Worm (Caenorhabditis elegans) whole organism, late embryonic: ENCODE measurements around the gene obr-2.

Source experiments
- C08G9.2 ChIP-seq: sonication (generic microtip); optimal IDR thresholded peaks from 2 replicates; lab custom pipeline; 2016; ENCODE audit warnings: mild to moderate bottlenecking, missing genetic modification characterization, moderate library complexity, missing compliant biosample characterization
- C38D4.7 ChIP-seq: fragments of 200-800 bp; sonication (Bioruptor generic); optimal IDR thresholded peaks from 2 replicates; lab custom pipeline; 2018; ENCODE audit warnings: mild to moderate bottlenecking, missing genetic modification characterization, moderate library complexity, missing compliant biosample characterization
- F13H6.1 ChIP-seq: sonication (generic microtip); optimal IDR thresholded peaks from 2 replicates; lab custom pipeline; 2016; ENCODE audit warnings: missing genetic modification characterization, missing compliant biosample characterization
- T23F11.4 ChIP-seq: fragments of 200-800 bp; sonication (Bioruptor generic); optimal IDR thresholded peaks from 2 replicates; lab custom pipeline; 2018; ENCODE audit warnings: mild to moderate bottlenecking, missing genetic modification characterization, missing compliant biosample characterization
- ahr-1 ChIP-seq: sonication (generic microtip); optimal IDR thresholded peaks from 2 replicates; lab custom pipeline; 2016; ENCODE audit warnings: missing genetic modification characterization, missing compliant biosample characterization
- ceh-14 ChIP-seq: sonication (generic microtip); optimal IDR thresholded peaks from 2 replicates; lab custom pipeline; 2016; ENCODE audit warnings: missing genotype, missing genetic modification characterization, missing compliant biosample characterization
- ceh-18 ChIP-seq: sonication (generic microtip); optimal IDR thresholded peaks from 2 replicates; lab custom pipeline; 2016; ENCODE audit warnings: missing genetic modification characterization, missing compliant biosample characterization
- ceh-19 ChIP-seq: fragments of 200-800 bp; sonication (Bioruptor generic); optimal IDR thresholded peaks from 2 replicates; lab custom pipeline; 2018; ENCODE audit warnings: mild to moderate bottlenecking, missing genetic modification characterization, missing compliant biosample characterization
- ceh-22 ChIP-seq: sonication (generic microtip); optimal IDR thresholded peaks from 2 replicates; lab custom pipeline; 2017; ENCODE audit warnings: missing biosample characterization, missing genetic modification characterization
- ceh-45 ChIP-seq: fragments of 200-800 bp; sonication (Bioruptor generic); IDR thresholded peaks from 2 replicates; pipeline ENCODE4 v1.3.6; 2022; ENCODE audit warnings: missing genetic modification reagents, missing genetic modification characterization, missing compliant biosample characterization
- ceh-48 ChIP-seq: sonication (generic microtip); optimal IDR thresholded peaks from 2 replicates; lab custom pipeline; 2016; ENCODE audit warnings: missing genetic modification characterization, inconsistent platforms, missing compliant biosample characterization
- dmd-4 ChIP-seq: sonication (generic microtip); optimal IDR thresholded peaks from 2 replicates; lab custom pipeline; 2016; ENCODE audit warnings: borderline replicate concordance, missing genetic modification characterization, missing compliant biosample characterization
- dve-1 ChIP-seq: sonication (generic microtip); optimal IDR thresholded peaks from 2 replicates; lab custom pipeline; 2017; ENCODE audit warnings: antibody characterized with exemption, mild to moderate bottlenecking, missing genetic modification characterization, missing compliant biosample characterization
- elt-2 ChIP-seq: sonication (generic microtip); optimal IDR thresholded peaks from 2 replicates; lab custom pipeline; 2016; ENCODE audit warnings: missing genetic modification reagents, missing genetic modification characterization, missing compliant biosample characterization
- elt-4 ChIP-seq: sonication (generic microtip); optimal IDR thresholded peaks from 2 replicates; lab custom pipeline; 2016; ENCODE audit warnings: missing genetic modification characterization, missing compliant biosample characterization
- fax-1 ChIP-seq: sonication (generic microtip); optimal IDR thresholded peaks from 2 replicates; lab custom pipeline; 2016; ENCODE audit warnings: missing genotype, missing genetic modification characterization, missing compliant biosample characterization
- fkh-10 ChIP-seq: fragments of 150-350 bp; optimal IDR thresholded peaks from 2 replicates; lab custom pipeline; 2014; ENCODE audit warnings: missing biosample characterization, missing genetic modification reagents, missing genetic modification characterization
- gmeb-2 ChIP-seq: sonication (generic microtip); optimal IDR thresholded peaks from 2 replicates; lab custom pipeline; 2016; ENCODE audit warnings: missing genetic modification characterization, inconsistent platforms, missing compliant biosample characterization
- hlh-13 ChIP-seq: fragments of 200-800 bp; sonication (Bioruptor generic); optimal IDR thresholded peaks from 2 replicates; lab custom pipeline; 2018; ENCODE audit warnings: mild to moderate bottlenecking, missing genetic modification characterization, missing compliant biosample characterization
- hlh-30 ChIP-seq: sonication (generic microtip); optimal IDR thresholded peaks from 2 replicates; lab custom pipeline; 2017; ENCODE audit warnings: antibody characterized with exemption, missing genetic modification characterization, missing compliant biosample characterization; ENCODE audit not compliant: insufficient read depth
- hlh-8 ChIP-seq: sonication (generic microtip); optimal IDR thresholded peaks from 2 replicates; lab custom pipeline; 2016; ENCODE audit warnings: missing genotype, missing genetic modification characterization, missing compliant biosample characterization
- lim-6 ChIP-seq: sonication (generic microtip); optimal IDR thresholded peaks from 2 replicates; lab custom pipeline; 2016; ENCODE audit warnings: missing genetic modification characterization, missing compliant biosample characterization
- lin-11 ChIP-seq: fragments of 200-800 bp; sonication (Bioruptor generic); optimal IDR thresholded peaks from 2 replicates; lab custom pipeline; 2018; ENCODE audit warnings: mild to moderate bottlenecking, missing genetic modification characterization, missing compliant biosample characterization
- madf-2 ChIP-seq: sonication (generic microtip); optimal IDR thresholded peaks from 2 replicates; lab custom pipeline; 2017; ENCODE audit warnings: missing genetic modification characterization, missing compliant biosample characterization
- nfya-1 ChIP-seq: sonication (generic microtip); optimal IDR thresholded peaks from 2 replicates; lab custom pipeline; 2017; ENCODE audit warnings: missing genetic modification characterization, mild to moderate bottlenecking, missing compliant biosample characterization, antibody characterized with exemption, moderate library complexity
- pag-3 ChIP-seq: sonication (generic microtip); optimal IDR thresholded peaks from 2 replicates; lab custom pipeline; 2016; ENCODE audit warnings: missing compliant biosample characterization, missing genetic modification characterization, borderline replicate concordance
- pha-2 ChIP-seq: sonication (generic microtip); optimal IDR thresholded peaks from 2 replicates; lab custom pipeline; 2017; ENCODE audit warnings: mild to moderate bottlenecking, missing genetic modification characterization, missing compliant biosample characterization
- pros-1 ChIP-seq: fragments of 150-350 bp; optimal IDR thresholded peaks from 2 replicates; lab custom pipeline; 2014; ENCODE audit warnings: missing biosample characterization, missing genetic modification reagents, missing genetic modification characterization
- ref-2 ChIP-seq: sonication (generic microtip); optimal IDR thresholded peaks from 2 replicates; lab custom pipeline; 2016; ENCODE audit warnings: missing genetic modification characterization, missing compliant biosample characterization
- sdc-2 ChIP-seq: sonication (generic microtip); optimal IDR thresholded peaks from 2 replicates; lab custom pipeline; 2016; ENCODE audit warnings: missing genotype, missing genetic modification characterization, missing compliant biosample characterization
- syd-9 ChIP-seq: sonication (generic microtip); optimal IDR thresholded peaks from 2 replicates; lab custom pipeline; 2016; ENCODE audit warnings: mild to moderate bottlenecking, missing genetic modification characterization, moderate library complexity, missing compliant biosample characterization
- unc-55 ChIP-seq: sonication (generic microtip); optimal IDR thresholded peaks from 2 replicates; lab custom pipeline; 2017; ENCODE audit warnings: missing biosample characterization, missing genetic modification reagents, missing genetic modification characterization
- zip-5 ChIP-seq: sonication (generic microtip); optimal IDR thresholded peaks from 2 replicates; lab custom pipeline; 2016; ENCODE audit warnings: missing genetic modification characterization, missing compliant biosample characterization
- ztf-16 ChIP-seq: sonication (generic microtip); optimal IDR thresholded peaks from 2 replicates; lab custom pipeline; 2017; ENCODE audit warnings: missing genetic modification characterization, missing compliant biosample characterization

obr-2 gene

DNA sequence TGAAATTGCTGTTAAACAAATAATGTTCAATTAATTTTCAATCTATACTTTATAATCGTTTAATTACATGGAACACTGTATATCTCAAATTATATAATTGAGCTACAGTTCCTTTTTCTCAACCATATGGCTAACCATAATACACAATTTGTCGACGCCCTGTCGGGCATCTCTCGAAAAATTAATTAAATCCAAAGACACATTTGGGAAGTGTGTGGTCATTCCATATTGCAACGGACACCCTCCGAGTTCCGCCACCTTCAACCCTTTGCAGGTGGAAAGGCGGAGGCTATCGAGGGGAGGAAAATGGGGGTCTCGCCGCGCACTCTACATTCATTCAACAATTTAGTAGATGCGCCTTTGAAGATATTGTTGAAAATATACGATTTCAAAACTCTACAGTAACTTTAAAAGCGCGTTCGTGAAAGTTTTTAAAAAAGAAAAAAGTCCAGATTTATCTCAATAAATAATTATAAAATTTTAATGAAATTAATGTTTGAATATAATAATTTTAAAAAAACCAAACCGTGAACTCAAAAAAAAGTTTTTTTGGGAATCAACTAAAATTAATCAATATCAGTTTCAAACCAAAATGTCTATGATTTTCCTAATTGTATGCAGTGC is 14.9 kb upstream of the obr-2 start, which contains the start of gene F14H8.8 (continued):
- TF ChIP-seq C08G9.2: no peak

DNA sequence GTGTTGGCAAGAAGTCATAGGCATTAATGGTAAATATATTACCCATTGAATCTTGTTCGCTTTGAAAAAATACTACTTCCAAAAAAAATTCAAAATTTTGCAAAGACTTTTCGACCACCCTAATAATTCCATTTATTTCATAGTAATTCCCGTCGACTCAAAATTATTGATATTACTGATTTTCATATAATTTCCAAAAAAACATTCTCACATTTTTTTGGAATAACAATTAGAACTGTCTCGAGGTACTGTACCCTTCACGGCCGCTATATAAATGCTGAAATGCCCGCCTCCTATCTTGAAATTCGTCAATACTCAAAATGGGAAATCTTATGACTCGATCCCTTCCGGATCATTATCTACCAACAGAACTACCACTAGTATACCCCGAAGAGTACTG is 9.5 kb upstream of the obr-2 start, which contains the start of gene F14H8.4:
TSS of gene F14H8.4 (plus strand) at position 301 of the 400 bp plus-strand sequence.
- no peak for TF ChIP-seq hlh-8
- no peak for TF ChIP-seq gmeb-2 (tag; lab: Kevin White, UChicago)
- no peak for TF ChIP-seq hlh-30 (tag; lab: Kevin White, UChicago)
- TF ChIP-seq ceh-18 (tag; lab: Kevin White, UChicago): no peak
- TF ChIP-seq dve-1: no peak

DNA sequence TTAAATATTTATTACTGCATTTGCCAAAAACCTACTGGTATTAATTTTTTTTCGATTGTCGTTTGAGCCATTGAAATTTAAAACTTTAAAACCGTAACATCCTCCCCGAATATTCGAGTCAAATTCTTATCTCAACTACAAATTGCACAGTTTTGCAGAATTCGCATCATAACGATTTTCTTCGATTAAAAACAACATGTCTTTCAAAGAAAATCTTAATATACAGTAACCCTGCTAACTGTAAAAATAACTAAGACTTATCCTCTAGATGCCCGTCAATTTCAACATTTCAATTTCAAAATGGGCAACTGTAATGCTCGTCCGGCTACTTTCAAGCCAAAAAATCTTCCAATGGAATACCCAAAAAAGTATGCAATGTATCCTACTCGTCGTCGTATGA is 6.7 kb upstream of the obr-2 start, which contains the start of gene F14H8.5:
TSS of gene F14H8.5 (plus strand) at position 301 of the 400 bp plus-strand sequence.
- TF ChIP-seq unc-55 (GFP tag; lab: Kevin White, UChicago) (no peak), ceh-14 (tag; lab: Kevin White, UChicago) (no peak), ref-2 (tag; lab: Kevin White, UChicago) (no peak), hlh-30 (tag; lab: Kevin White, UChicago) (no peak), ceh-19 (no peak), gmeb-2 (tag; lab: Kevin White, UChicago) (no peak), C38D4.7 (GFP tag; lab: Kevin White, UChicago) (no peak), sdc-2 (tag; lab: Kevin White, UChicago) (no peak), pha-2 (tag; lab: Kevin White, UChicago) (no peak), ahr-1 (tag; lab: Kevin White, UChicago) (no peak)

DNA sequence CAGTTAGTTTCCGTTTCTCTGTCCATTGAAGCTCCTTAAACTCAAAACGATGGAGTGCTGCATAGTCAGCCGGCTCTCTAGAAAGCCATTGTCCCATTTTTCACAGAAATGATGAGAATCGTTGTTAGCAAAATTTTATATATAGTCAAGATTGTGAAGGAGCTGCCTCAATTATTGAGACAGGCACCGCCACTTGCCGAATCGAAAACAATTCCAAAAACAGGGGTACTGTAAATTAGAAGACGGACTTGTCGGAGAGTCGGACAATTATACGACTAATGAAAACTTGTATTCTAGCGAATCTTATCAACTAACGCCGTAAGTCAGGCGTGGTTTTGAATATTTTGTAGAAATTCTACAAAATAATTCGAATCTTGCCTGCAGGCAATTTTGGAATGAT is 6.2 kb upstream of the obr-2 start, which contains the start of gene F14H8.2:
TSS of gene F14H8.2 (minus strand) at position 101 of the 400 bp plus-strand sequence.
- no peak for TF ChIP-seq hlh-13 (GFP tag; lab: Kevin White, UChicago)
- TF ChIP-seq zip-5 (tag; lab: Kevin White, UChicago): no peak
- TF ChIP-seq pros-1 (tag; lab: Kevin White, UChicago): no peak
- TF ChIP-seq hlh-8: no peak
- no peak for TF ChIP-seq dmd-4 (tag; lab: Kevin White, UChicago)
- TF ChIP-seq elt-2 (tag; lab: Kevin White, UChicago): no peak
- no peak for TF ChIP-seq ztf-16 (tag; lab: Kevin White, UChicago)
- no peak for TF ChIP-seq nfya-1 (tag; lab: Kevin White, UChicago)

DNA sequence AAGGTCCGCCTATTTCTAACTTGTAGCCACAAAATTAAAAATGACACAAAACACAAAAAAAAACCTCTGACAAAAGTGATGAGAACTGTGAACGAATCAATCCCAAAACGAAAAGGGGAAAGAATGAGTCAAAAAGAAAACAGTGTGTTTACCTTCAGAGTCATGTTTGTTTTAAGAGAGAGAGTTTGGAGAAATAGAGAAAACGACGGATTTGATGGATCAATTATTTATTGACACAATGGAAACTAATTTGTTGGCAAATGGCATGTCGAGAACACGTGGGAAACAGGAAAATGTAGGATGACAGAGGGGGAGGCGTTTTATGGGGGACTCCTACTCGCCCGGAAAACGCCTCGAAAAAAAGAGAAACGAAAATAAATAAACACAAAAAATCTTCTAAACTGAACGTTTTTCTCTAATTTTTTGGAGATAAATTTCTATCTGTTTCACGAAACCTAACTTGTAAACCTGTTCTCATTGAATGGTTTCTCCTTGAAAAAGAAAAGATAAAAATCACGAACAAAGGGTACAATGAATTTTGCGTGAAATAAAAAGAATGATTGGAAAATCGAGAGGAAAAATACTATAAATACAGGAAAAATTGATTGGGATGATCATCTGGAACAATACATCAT is 2.8 kb upstream of the obr-2 start:
- TF ChIP-seq T23F11.4 (GFP tag; lab: Kevin White, UChicago) (no peak), F13H6.1 (tag; lab: Kevin White, UChicago) (no peak), syd-9 (tag; lab: Kevin White, UChicago) (no peak), ceh-45 (GFP tag; lab: Robert Waterston, UW) (no peak), fkh-10 (GFP tag; lab: Kevin White, UChicago) (no peak), ceh-22 (no peak), fax-1 (tag; lab: Kevin White, UChicago) (no peak), ceh-48 (no peak), lin-11 (tag; lab: Kevin White, UChicago) (no peak), elt-4 (tag; lab: Kevin White, UChicago) (no peak), madf-2 (no peak), lim-6 (tag; lab: Kevin White, UChicago) (no peak), pag-3 (tag; lab: Kevin White, UChicago) (no peak)
- TF ChIP-seq, all 69 proteins: peak for 0
